Fruit fly (Drosophila melanogaster) whole organism, embryonic: Measurements from ENCODE around the gene PolD2.

Source experiments
- Adf1 ChIP-seq: fragments of 200-800 bp; sonication (Bioruptor generic); IDR thresholded peaks from 2 replicates; pipeline ENCODE4 v1.3.6; 2022; ENCODE audit warnings: missing biosample characterization, missing genetic modification characterization
- Atf3 ChIP-seq: fragments of 200-800 bp; sonication (Bioruptor generic); optimal IDR thresholded peaks from 3 replicates; lab custom pipeline; 2016; ENCODE audit warnings: missing biosample characterization, missing genetic modification characterization
- CG10543 ChIP-seq: fragments of 200-800 bp; sonication (Bioruptor generic); optimal IDR thresholded peaks from 3 replicates; lab custom pipeline; 2017; ENCODE audit warnings: missing biosample characterization, mild to moderate bottlenecking, missing genetic modification characterization, moderate library complexity
- CG12236 ChIP-seq: fragments of 200-800 bp; sonication (Bioruptor generic); optimal IDR thresholded peaks from 2 replicates; lab custom pipeline; 2016; ENCODE audit warnings: missing biosample characterization, missing genetic modification characterization
- CG12391 ChIP-seq: fragments of 200-800 bp; sonication (Bioruptor generic); optimal IDR thresholded peaks from 3 replicates; lab custom pipeline; 2018; ENCODE audit warnings: missing biosample characterization, mild to moderate bottlenecking, missing genetic modification characterization, moderate library complexity
- CG14710 ChIP-seq: fragments of 200-800 bp; sonication (Bioruptor generic); optimal IDR thresholded peaks from 3 replicates; lab custom pipeline; 2019; ENCODE audit warnings: missing biosample characterization, mild to moderate bottlenecking, missing genetic modification characterization, moderate library complexity
- CG14860 ChIP-seq: fragments of 200-800 bp; sonication (Bioruptor generic); IDR thresholded peaks from 3 replicates; pipeline ENCODE4 v1.3.6; 2022; ENCODE audit warnings: missing biosample characterization, missing genetic modification characterization; ENCODE audit not compliant: partially characterized antibody
- CG1602 ChIP-seq: fragments of 200-800 bp; sonication (Bioruptor generic); optimal IDR thresholded peaks from 3 replicates; lab custom pipeline; 2016; ENCODE audit warnings: missing biosample characterization, missing genetic modification characterization
- CG18011 ChIP-seq: fragments of 200-800 bp; sonication (Bioruptor generic); optimal IDR thresholded peaks from 2 replicates; lab custom pipeline; 2017; ENCODE audit warnings: missing biosample characterization, missing genetic modification characterization, mild to moderate bottlenecking, moderate library complexity, missing genotype
- CG18262 ChIP-seq: fragments of 200-800 bp; optimal IDR thresholded peaks from 3 replicates; lab custom pipeline; 2019; ENCODE audit warnings: missing biosample characterization, mild to moderate bottlenecking, missing genetic modification characterization, moderate library complexity
- CG31441 ChIP-seq: fragments of 200-800 bp; sonication (Bioruptor generic); IDR thresholded peaks from 2 replicates; pipeline ENCODE4 v1.3.6; 2022; ENCODE audit warnings: missing biosample characterization, missing genetic modification characterization
- CG42726 ChIP-seq: fragments of 200-800 bp; sonication (Bioruptor generic); IDR thresholded peaks from 2 replicates; pipeline ENCODE4 v1.3.6; 2022; ENCODE audit warnings: missing biosample characterization, missing genetic modification characterization; ENCODE audit not compliant: partially characterized antibody
- CG7556 ChIP-seq: fragments of 200-800 bp; sonication (Bioruptor generic); optimal IDR thresholded peaks from 2 replicates; lab custom pipeline; 2017; ENCODE audit warnings: missing biosample characterization, mild to moderate bottlenecking, missing genetic modification characterization
- CG7786 ChIP-seq: fragments of 200-800 bp; sonication (Bioruptor generic); optimal IDR thresholded peaks from 2 replicates; lab custom pipeline; 2016; ENCODE audit warnings: missing biosample characterization, missing genetic modification characterization
- CG8089 ChIP-seq: fragments of 200-800 bp; sonication (Bioruptor generic); optimal IDR thresholded peaks from 3 replicates; lab custom pipeline; 2016; ENCODE audit warnings: missing biosample characterization, missing genetic modification characterization
- CG8478 ChIP-seq: fragments of >200 bp; optimal IDR thresholded peaks from 2 replicates; lab custom pipeline; 2018
- D19A ChIP-seq: fragments of 200-800 bp; optimal IDR thresholded peaks from 3 replicates; lab custom pipeline; 2019; ENCODE audit warnings: missing biosample characterization, mild to moderate bottlenecking, missing genetic modification characterization, moderate library complexity
- E2f1 ChIP-seq: fragments of 200-800 bp; sonication (Bioruptor generic); IDR thresholded peaks from 2 replicates; pipeline ENCODE4 v1.3.6; 2022; ENCODE audit warnings: missing biosample characterization, missing genetic modification characterization
- Elba2 ChIP-seq: fragments of 200-800 bp; sonication (Bioruptor generic); optimal IDR thresholded peaks from 3 replicates; lab custom pipeline; 2016; ENCODE audit warnings: missing biosample characterization, missing genetic modification characterization
- Hey ChIP-seq: fragments of 200-800 bp; sonication (Bioruptor generic); optimal IDR thresholded peaks from 3 replicates; lab custom pipeline; 2018; ENCODE audit warnings: missing biosample characterization, mild to moderate bottlenecking, missing genetic modification characterization
- Neu2 ChIP-seq: fragments of 200-800 bp; sonication (Bioruptor generic); optimal IDR thresholded peaks from 3 replicates; lab custom pipeline; 2016; ENCODE audit warnings: missing biosample characterization, missing genetic modification characterization, borderline replicate concordance
- Oaz ChIP-seq: fragments of 200-800 bp; sonication (Bioruptor generic); IDR thresholded peaks from 2 replicates; pipeline ENCODE4 v1.3.6; 2022; ENCODE audit warnings: missing biosample characterization, missing genetic modification characterization
- Scr ChIP-seq: fragments of 200-800 bp; sonication (Bioruptor generic); IDR thresholded peaks from 2 replicates; pipeline ENCODE4 v1.3.6; 2022; ENCODE audit warnings: missing biosample characterization, missing genetic modification characterization; ENCODE audit not compliant: partially characterized antibody
- Spps ChIP-seq: fragments of 200-800 bp; sonication (Bioruptor generic); optimal IDR thresholded peaks from 2 replicates; lab custom pipeline; 2018; ENCODE audit warnings: missing biosample characterization, mild to moderate bottlenecking, missing genetic modification characterization
- Stat92E ChIP-seq, 3 experiments: fragments of >200 bp in 2 of 3; fragments of 200-800 bp in 1 of 3; sonication (Bioruptor generic) in 1 of 3; optimal IDR thresholded peaks; 2 replicates each; lab custom pipeline; 2017 to 2019; ENCODE audit warnings: missing biosample characterization in 3 of 3, missing genetic modification characterization in 3 of 3, mild to moderate bottlenecking in 1 of 3, moderate library complexity in 1 of 3
- ab ChIP-seq: fragments of 200-800 bp; sonication (Bioruptor generic); optimal IDR thresholded peaks from 2 replicates; lab custom pipeline; 2016; ENCODE audit warnings: missing biosample characterization, missing genetic modification characterization
- ato ChIP-seq: fragments of 200-800 bp; sonication (Bioruptor generic); IDR thresholded peaks from 2 replicates; pipeline ENCODE4 v1.3.6; 2022; ENCODE audit warnings: missing biosample characterization, missing genetic modification characterization; ENCODE audit not compliant: partially characterized antibody
- bbx ChIP-seq: fragments of 200-800 bp; sonication (Bioruptor generic); IDR thresholded peaks from 2 replicates; pipeline ENCODE4 v1.3.6; 2022; ENCODE audit warnings: missing biosample characterization, missing genetic modification characterization; ENCODE audit not compliant: partially characterized antibody
- chm ChIP-seq: fragments of 200-800 bp; sonication (Bioruptor generic); IDR thresholded peaks from 2 replicates; pipeline ENCODE4 v1.3.6; 2022; ENCODE audit warnings: missing biosample characterization, missing genetic modification characterization
- dysf ChIP-seq: fragments of 200-800 bp; sonication (Bioruptor generic); IDR thresholded peaks from 3 replicates; pipeline ENCODE4 v1.3.6; 2022; ENCODE audit warnings: missing biosample characterization, missing genetic modification characterization
- ems ChIP-seq: fragments of 200-800 bp; sonication (Bioruptor generic); optimal IDR thresholded peaks from 3 replicates; lab custom pipeline; 2016; ENCODE audit warnings: missing biosample characterization, missing genetic modification characterization
- en ChIP-seq: fragments of 200-800 bp; sonication (Bioruptor generic); optimal IDR thresholded peaks from 2 replicates; lab custom pipeline; 2016; ENCODE audit warnings: missing biosample characterization, missing genetic modification characterization
- inv ChIP-seq: fragments of 200-800 bp; sonication (Bioruptor generic); IDR thresholded peaks from 2 replicates; pipeline ENCODE4 v1.3.6; 2022; ENCODE audit warnings: missing biosample characterization, missing genetic modification characterization; ENCODE audit not compliant: partially characterized antibody
- klu ChIP-seq: fragments of 200-800 bp; sonication (Bioruptor generic); IDR thresholded peaks from 2 replicates; pipeline ENCODE4 v1.3.6; 2022; ENCODE audit warnings: missing biosample characterization, missing genetic modification characterization
- nom ChIP-seq: fragments of 200-800 bp; sonication (Bioruptor generic); optimal IDR thresholded peaks from 2 replicates; lab custom pipeline; 2017; ENCODE audit warnings: missing biosample characterization, missing genetic modification characterization, mild to moderate bottlenecking, moderate library complexity, missing genetic modification reagents
- otp ChIP-seq: fragments of 200-800 bp; sonication (Bioruptor generic); IDR thresholded peaks from 3 replicates; pipeline ENCODE4, ENCODE4 v1.3.6; 2022; ENCODE audit warnings: missing biosample characterization, missing genetic modification characterization
- peb ChIP-seq: fragments of 200-800 bp; sonication (Bioruptor generic); IDR thresholded peaks from 2 replicates; pipeline ENCODE4 v1.3.6; 2022; ENCODE audit warnings: missing biosample characterization, missing genetic modification characterization
- pfk ChIP-seq: fragments of 200-800 bp; sonication (Bioruptor generic); optimal IDR thresholded peaks from 2 replicates; lab custom pipeline; 2018; ENCODE audit warnings: missing biosample characterization, mild to moderate bottlenecking, missing genetic modification characterization, moderate library complexity
- pros ChIP-seq: fragments of 200-800 bp; sonication (Bioruptor generic); optimal IDR thresholded peaks from 3 replicates; lab custom pipeline; 2019; ENCODE audit warnings: missing biosample characterization, mild to moderate bottlenecking, missing genetic modification characterization, moderate library complexity
- repo ChIP-seq: fragments of 200-800 bp; sonication (Bioruptor generic); optimal IDR thresholded peaks from 2 replicates; lab custom pipeline; 2016; ENCODE audit warnings: missing biosample characterization, missing genetic modification characterization
- row ChIP-seq: fragments of 200-800 bp; sonication (Bioruptor generic); IDR thresholded peaks from 3 replicates; pipeline ENCODE4 v1.3.6; 2022; ENCODE audit warnings: missing biosample characterization, missing genetic modification characterization
- scrt ChIP-seq: fragments of 200-800 bp; sonication (Bioruptor generic); optimal IDR thresholded peaks from 2 replicates; lab custom pipeline; 2018; ENCODE audit warnings: missing biosample characterization, mild to moderate bottlenecking, missing genetic modification characterization, moderate library complexity
- sens-2 ChIP-seq: fragments of 200-800 bp; sonication (Bioruptor generic); IDR thresholded peaks from 2 replicates; pipeline ENCODE4 v1.3.6; 2022; ENCODE audit warnings: missing biosample characterization, missing genetic modification characterization
- shn ChIP-seq: fragments of 200-800 bp; sonication (Bioruptor generic); optimal IDR thresholded peaks from 3 replicates; lab custom pipeline; 2016; ENCODE audit warnings: missing biosample characterization, missing genetic modification characterization
- stc ChIP-seq: fragments of 200-800 bp; sonication (Bioruptor generic); IDR thresholded peaks from 2 replicates; pipeline ENCODE4 v1.3.6; 2022; ENCODE audit warnings: missing biosample characterization, missing genetic modification characterization
- tio ChIP-seq: fragments of 200-800 bp; sonication (Bioruptor generic); optimal IDR thresholded peaks from 2 replicates; lab custom pipeline; 2017; ENCODE audit warnings: missing biosample characterization, missing genetic modification characterization, inconsistent platforms
- trem ChIP-seq: fragments of 200-800 bp; optimal IDR thresholded peaks from 3 replicates; lab custom pipeline; 2019; ENCODE audit warnings: missing biosample characterization, mild to moderate bottlenecking, missing genetic modification characterization, moderate library complexity
- trh ChIP-seq: fragments of 200-800 bp; sonication (Bioruptor generic); optimal IDR thresholded peaks from 2 replicates; lab custom pipeline; 2016; ENCODE audit warnings: missing biosample characterization, missing genetic modification characterization
- zfh2 ChIP-seq: fragments of 200-800 bp; sonication (Bioruptor generic); optimal IDR thresholded peaks from 2 replicates; lab custom pipeline; 2016; ENCODE audit warnings: missing biosample characterization, missing genetic modification characterization

The PolD2 gene

dm6 chr3L:1746338-1747199 is 28.9 kb upstream of the PolD2 start, which contains the start of gene CG13921 (continued):
- TF ChIP-seq CG8478 (lab: Kevin White, UChicago) (no peak), pfk (GFP tag; lab: Kevin White, UChicago) (peak; percentile 59), scrt (peak; percentile 96), CG14860 (GFP tag; lab: Robert Waterston, UW) (no peak), en (GFP tag; lab: Kevin White, UChicago) (peak; percentile 99), klu (GFP tag; lab: Robert Waterston, UW) (peak; percentile 99), E2f1 (peak; percentile 99), Oaz (peak; percentile 97), bbx (GFP tag; lab: Robert Waterston, UW) (no peak), tio (GFP tag; lab: Kevin White, UChicago) (peak; percentile 98), sens-2 (GFP tag; lab: Robert Waterston, UW) (peak; percentile 99), Spps (peak; percentile 99), CG12391 (peak; percentile 99), Elba2 (GFP tag; lab: Kevin White, UChicago) (peak; percentile 99), CG1602 (GFP tag; lab: Kevin White, UChicago) (peak; percentile 99), dysf (peak; percentile 99), Scr (no peak), trh (GFP tag; lab: Kevin White, UChicago) (peak; percentile 97), ab (GFP tag; lab: Kevin White, UChicago) (peak; percentile 97), nom (GFP tag; lab: Kevin White, UChicago) (peak; percentile 99), CG31441 (GFP tag; lab: Robert Waterston, UW) (peak; percentile 96), CG18011 (GFP tag; lab: Kevin White, UChicago) (peak; percentile 88), CG8089 (peak; percentile 99), shn (GFP tag; lab: Kevin White, UChicago) (peak; percentile 98), Hey (tag; lab: Kevin White, UChicago) (peak; percentile 87), Adf1 (peak; percentile 82), CG7556 (GFP tag; lab: Kevin White, UChicago) (peak; percentile 99), ato (no peak), Stat92E (GFP tag; optimal IDR thresholded peaks at IDR 0.05; lab: Kevin White, UChicago) (peak in 1 of 3 experiments; percentile 99), ems (peak; percentile 99), inv (no peak), chm (GFP tag; lab: Robert Waterston, UW) (peak; percentile 99), CG14710 (peak; percentile 99), CG7786 (GFP tag; lab: Kevin White, UChicago) (peak; percentile 98), stc (GFP tag; lab: Robert Waterston, UW) (peak; percentile 99), repo (GFP tag; lab: Kevin White, UChicago) (peak; percentile 99), Neu2 (peak; percentile 99), otp (peak; percentile 100), CG42726 (GFP tag; lab: Robert Waterston, UW) (no peak), Atf3 (peak; percentile 98), CG12236 (GFP tag; lab: Kevin White, UChicago) (peak; percentile 98), CG10543 (GFP tag; lab: Kevin White, UChicago) (peak; percentile 91), peb (peak; percentile 99), pros (GFP tag; lab: Kevin White, UChicago) (peak; percentile 46), CG18262 (tag; lab: Kevin White, UChicago) (peak; percentile 100), D19A (tag; lab: Kevin White, UChicago) (peak; percentile 97), trem (tag; lab: Kevin White, UChicago) (peak; percentile 97), row (peak; percentile 99), zfh2 (GFP tag; lab: Kevin White, UChicago) (peak; percentile 97)
